Worm (Caenorhabditis elegans) whole organism, mixed stage, embryonic: ENCODE data around the gene fbxa-141.

Experiments used
- elt-3 ChIP-seq: fragments of 150-350 bp; optimal IDR thresholded peaks from 2 replicates; lab custom pipeline; 2014; ENCODE audit warnings: missing biosample characterization, missing genetic modification characterization
- mep-1 ChIP-seq: fragments of 150-350 bp; optimal IDR thresholded peaks from 2 replicates; lab custom pipeline; 2017; ENCODE audit warnings: missing biosample characterization, missing genetic modification reagents, missing genetic modification characterization, inconsistent platforms
- nhr-28 ChIP-seq: fragments of 150-350 bp; optimal IDR thresholded peaks from 2 replicates; lab custom pipeline; 2014; ENCODE audit warnings: missing biosample characterization, missing genetic modification characterization
- snpc-4 ChIP-seq: fragments of 150-350 bp; optimal IDR thresholded peaks from 2 replicates; lab custom pipeline; 2014; ENCODE audit warnings: missing biosample characterization, missing genetic modification characterization
- ztf-11 ChIP-seq: fragments of 150-350 bp; optimal IDR thresholded peaks from 2 replicates; lab custom pipeline; 2014; ENCODE audit warnings: missing biosample characterization, missing genetic modification characterization

ce11 chrX:14491103-14491502 is 21.6 kb downstream of the fbxa-141 start:
- TF ChIP-seq ztf-11 (tag; lab: Kevin White, UChicago): no peak
- TF ChIP-seq mep-1: peak; percentile 38
- no peak for TF ChIP-seq nhr-28
- TF ChIP-seq snpc-4 (tag; lab: Kevin White, UChicago): no peak
- TF ChIP-seq elt-3 (tag; lab: Kevin White, UChicago): no peak
